Worm (Caenorhabditis elegans): Measurements from ENCODE around the gene fem-3.

fem-3 gene

ce11 chrIV:9074244-9074723 is 30.5 kb upstream of the fem-3 start, which contains the start of gene mppb-1 (continued):
- TF ChIP-seq ZK546.5 (tag; optimal IDR thresholded peaks at IDR 0.05) (no peak), ceh-28 (tag; optimal IDR thresholded peaks at IDR 0.05) (no peak), nhr-67 (tag; optimal IDR thresholded peaks at IDR 0.05) (no peak), ceh-16 (tag; optimal IDR thresholded peaks at IDR 0.05) (no peak), lsy-12 (tag; optimal IDR thresholded peaks at IDR 0.05) (peak; percentile 64), nhr-43 (tag; optimal IDR thresholded peaks at IDR 0.05; ENCODE audit: poor library complexity, severe bottlenecking) (peak; percentile 96), pqm-1 (tag; optimal IDR thresholded peaks at IDR 0.05) (peak; percentile 9), elt-2 (tag; optimal IDR thresholded peaks at IDR 0.05) (peak; percentile 35), ama-1 (optimal IDR thresholded peaks at IDR 0.05) (no peak), lin-15B (tag; optimal IDR thresholded peaks at IDR 0.05) (peak; percentile 72), fos-1 (tag; optimal IDR thresholded peaks at IDR 0.05) (no peak), daf-12 (tag; optimal IDR thresholded peaks at IDR 0.05) (no peak), pha-4 (tag; optimal IDR thresholded peaks at IDR 0.05) (peak; percentile 79), nhr-77 (tag; optimal IDR thresholded peaks at IDR 0.05) (no peak), egl-5 (tag; optimal IDR thresholded peaks at IDR 0.05) (no peak), nhr-237 (tag; optimal IDR thresholded peaks at IDR 0.05) (no peak), nfya-1 (tag; optimal IDR thresholded peaks at IDR 0.05; ENCODE audit: insufficient read depth) (peak; percentile 80)

ce11 chrIV:9078469-9078868 is 26.3 kb upstream of the fem-3 start, which contains the start of gene mans-4:
Gene mans-4, minus strand, starts transcription at chrIV:9078569.
- TF ChIP-seq ceh-82 (tag; optimal IDR thresholded peaks at IDR 0.05) (no peak), nhr-25 (tag; optimal IDR thresholded peaks at IDR 0.05) (no peak), fkh-10 (GFP tag; optimal IDR thresholded peaks at IDR 0.05) (no peak), egl-27 (tag; optimal IDR thresholded peaks at IDR 0.05) (no peak), mdl-1 (tag; optimal IDR thresholded peaks at IDR 0.05) (no peak), snpc-4 (tag; optimal IDR thresholded peaks at IDR 0.05) (no peak), ceh-9 (tag; optimal IDR thresholded peaks at IDR 0.05) (no peak), unc-39 (tag; optimal IDR thresholded peaks at IDR 0.05) (no peak), nhr-28 (tag; optimal IDR thresholded peaks at IDR 0.05) (no peak), hmg-11 (tag; optimal IDR thresholded peaks at IDR 0.05) (no peak), lin-39 (tag; optimal IDR thresholded peaks at IDR 0.05) (no peak), nhr-12 (tag; optimal IDR thresholded peaks at IDR 0.05) (no peak), nhr-11 (tag; optimal IDR thresholded peaks at IDR 0.05) (no peak)

ce11 chrIV:9079330-9079729 is 25.4 kb upstream of the fem-3 start:
- TF ChIP-seq nhr-43 (tag; optimal IDR thresholded peaks at IDR 0.05; ENCODE audit: poor library complexity, severe bottlenecking) (no peak), elt-1 (tag; optimal IDR thresholded peaks at IDR 0.05) (no peak), egl-5 (tag; optimal IDR thresholded peaks at IDR 0.05) (peak; percentile 70)

ce11 chrIV:9080201-9080600 is 24.6 kb upstream of the fem-3 start:
- TF ChIP-seq egl-5 (tag; optimal IDR thresholded peaks at IDR 0.05) (peak; percentile 59), nfya-1 (tag; optimal IDR thresholded peaks at IDR 0.05; ENCODE audit: insufficient read depth) (peak; percentile 7), R02D3.7 (tag; optimal IDR thresholded peaks at IDR 0.05) (no peak)

ce11 chrIV:9082055-9082454 is 22.7 kb upstream of the fem-3 start, which contains the start of gene twk-8:
Gene twk-8, plus strand, starts transcription at chrIV:9082355.
- no peak for TF ChIP-seq pha-4 (tag; optimal IDR thresholded peaks at IDR 0.05)
- TF ChIP-seq unc-39 (tag; optimal IDR thresholded peaks at IDR 0.05), result no peak
- TF ChIP-seq hmg-11 (tag; optimal IDR thresholded peaks at IDR 0.05), result no peak
- TF ChIP-seq elt-1 (tag; optimal IDR thresholded peaks at IDR 0.05), result no peak

- TF ChIP-seq egl-5 (tag; optimal IDR thresholded peaks at IDR 0.05), result peak; percentile 2
- no peak for TF ChIP-seq hmg-11 (tag; optimal IDR thresholded peaks at IDR 0.05)
These were observed 16.5 kb upstream of the fem-3 start, which contains the start of gene msa-1 for ce11 chrIV:9088294-9088693. Gene msa-1, plus strand, starts transcription at chrIV:9088594.

Measured in whole organism, L3 larva.